Fruit fly (Drosophila melanogaster): ENCODE measurements around the gene Arl5.

- TF ChIP-seq Abd-B (GFP tag; optimal IDR thresholded peaks at IDR 0.05) = no peak
- TF ChIP-seq CG9705 (GFP tag; optimal IDR thresholded peaks at IDR 0.05) = no peak
- no peak for TF ChIP-seq brk (GFP tag; optimal IDR thresholded peaks at IDR 0.05)
- no peak for TF ChIP-seq woc (GFP tag; optimal IDR thresholded peaks at IDR 0.05)
- TF ChIP-seq h (GFP tag; optimal IDR thresholded peaks at IDR 0.05) = no peak
- TF ChIP-seq Sp1 (GFP tag; optimal IDR thresholded peaks at IDR 0.05) = no peak
- TF ChIP-seq Myc (optimal IDR thresholded peaks at IDR 0.05) = no peak
- TF ChIP-seq Hr78 (GFP tag; optimal IDR thresholded peaks at IDR 0.05) = no peak
- TF ChIP-seq usp (GFP tag; optimal IDR thresholded peaks at IDR 0.05) = no peak
- TF ChIP-seq CG32264 (GFP tag; optimal IDR thresholded peaks at IDR 0.05) = no peak
- TF ChIP-seq fru (GFP tag; optimal IDR thresholded peaks at IDR 0.05) = peak; percentile 52
Observed at dm6 chr3L:8288396-8288795, 11.2 kb downstream of the Arl5 start.

All from whole organism, wandering third instar larva.